Worm (Caenorhabditis elegans) whole organism, L1 larva: ENCODE measurements around the gene rpac-19.

ENCODE experiments used
- C04F5.9 ChIP-seq: sonication (generic microtip); optimal IDR thresholded peaks from 2 replicates; lab custom pipeline; 2016; ENCODE audit warnings: missing genetic modification characterization, missing compliant biosample characterization
- alr-1 ChIP-seq: fragments of 200-800 bp; sonication (Bioruptor generic); optimal IDR thresholded peaks from 2 replicates; lab custom pipeline; 2018; ENCODE audit warnings: borderline replicate concordance, mild to moderate bottlenecking, missing genetic modification characterization, missing compliant biosample characterization
- ceh-88 ChIP-seq: fragments of 200-800 bp; sonication (Bioruptor generic); IDR thresholded peaks from 2 replicates; pipeline ENCODE4 v1.3.6; 2022; ENCODE audit warnings: missing genetic modification characterization, missing compliant biosample characterization
- ceh-90 ChIP-seq: sonication (generic microtip); optimal IDR thresholded peaks from 2 replicates; lab custom pipeline; 2016; ENCODE audit warnings: missing genetic modification characterization, missing compliant biosample characterization
- ces-1 ChIP-seq: fragments of 150-350 bp; optimal IDR thresholded peaks from 2 replicates; lab custom pipeline; 2014; ENCODE audit warnings: missing biosample characterization, missing genetic modification reagents, missing genetic modification characterization
- efl-1 ChIP-seq, 4 experiments: fragments of 150-350 bp; optimal IDR thresholded peaks in 3 of 4; peaks in 1 of 4; 1 replicate in 1 of 4; 2 replicates in 3 of 4; lab custom pipeline; 2014; ENCODE audit warnings: missing biosample characterization in 2 of 4, missing genetic modification characterization in 2 of 4, missing genetic modification reagents in 2 of 4
- efl-3 ChIP-seq: fragments of 200-800 bp; sonication (Bioruptor generic); optimal IDR thresholded peaks from 2 replicates; lab custom pipeline; 2018; ENCODE audit warnings: mild to moderate bottlenecking, missing genetic modification characterization, missing compliant biosample characterization
- egl-27 ChIP-seq, 2 experiments: fragments of 150-350 bp in 1 of 2; sonication (generic microtip); optimal IDR thresholded peaks; 3 replicates each; lab custom pipeline; 2017 to 2018; ENCODE audit warnings: missing biosample characterization in 2 of 2, missing genetic modification characterization in 2 of 2, missing genetic modification reagents in 2 of 2
- elt-3 ChIP-seq, 6 experiments: fragments of 150-350 bp in 1 of 6; sonication (generic microtip); optimal IDR thresholded peaks; 2 replicates each; lab custom pipeline; 2017 to 2018; ENCODE audit warnings: missing biosample characterization in 6 of 6, missing genetic modification characterization in 6 of 6, inconsistent platforms in 1 of 6
- fkh-4 ChIP-seq: sonication (generic microtip); optimal IDR thresholded peaks from 2 replicates; lab custom pipeline; 2016; ENCODE audit warnings: missing compliant biosample characterization, missing genetic modification characterization, borderline replicate concordance
- fkh-8 ChIP-seq: sonication (generic microtip); optimal IDR thresholded peaks from 2 replicates; lab custom pipeline; 2016; ENCODE audit warnings: mild to moderate bottlenecking, missing genetic modification characterization, missing compliant biosample characterization
- fos-1 ChIP-seq: fragments of 150-350 bp; optimal IDR thresholded peaks from 2 replicates; lab custom pipeline; 2014; ENCODE audit warnings: missing biosample characterization, missing genetic modification characterization
- grh-1 ChIP-seq: fragments of 200-800 bp; sonication (Bioruptor generic); IDR thresholded peaks from 2 replicates; pipeline ENCODE4 v1.3.6; 2022; ENCODE audit warnings: missing genetic modification reagents, missing genetic modification characterization, missing compliant biosample characterization
- hlh-17 ChIP-seq: fragments of 200-800 bp; sonication (Bioruptor generic); optimal IDR thresholded peaks from 2 replicates; lab custom pipeline; 2018; ENCODE audit warnings: missing genetic modification characterization, mild to moderate bottlenecking, missing compliant biosample characterization, moderate library complexity, borderline replicate concordance
- hpl-2 ChIP-seq: fragments of 150-350 bp; optimal IDR thresholded peaks from 2 replicates; lab custom pipeline; 2014; ENCODE audit warnings: missing biosample characterization, missing genetic modification reagents, missing genetic modification characterization
- isw-1 ChIP-seq: fragments of 200-800 bp; sonication (Bioruptor generic); IDR thresholded peaks from 2 replicates; pipeline ENCODE4 v1.3.6; 2022; ENCODE audit warnings: missing genetic modification characterization, missing compliant biosample characterization
- lir-3 ChIP-seq: sonication (generic microtip); optimal IDR thresholded peaks from 2 replicates; lab custom pipeline; 2016; ENCODE audit warnings: mild to moderate bottlenecking, missing genetic modification characterization, moderate library complexity, missing compliant biosample characterization; ENCODE audit not compliant: poor library complexity
- mdl-1 ChIP-seq, 2 experiments: fragments of 150-350 bp; optimal IDR thresholded peaks; 2 replicates each; lab custom pipeline; 2014 to 2017; ENCODE audit warnings: missing biosample characterization in 2 of 2, missing genetic modification characterization in 2 of 2, inconsistent platforms in 1 of 2
- mef-2 ChIP-seq: fragments of 150-350 bp; optimal IDR thresholded peaks from 2 replicates; lab custom pipeline; 2014; ENCODE audit warnings: missing biosample characterization, missing genetic modification characterization
- mep-1 ChIP-seq: fragments of 150-350 bp; optimal IDR thresholded peaks from 2 replicates; lab custom pipeline; 2014; ENCODE audit warnings: missing biosample characterization, missing genetic modification characterization
- nhr-20 ChIP-seq: sonication (generic microtip); optimal IDR thresholded peaks from 2 replicates; lab custom pipeline; 2016; ENCODE audit warnings: mild to moderate bottlenecking, missing genetic modification characterization, missing compliant biosample characterization
- nhr-28 ChIP-seq: fragments of 150-350 bp; optimal IDR thresholded peaks from 2 replicates; lab custom pipeline; 2014; ENCODE audit warnings: missing biosample characterization, missing genetic modification characterization
- nhr-76 ChIP-seq: sonication (generic microtip); optimal IDR thresholded peaks from 2 replicates; lab custom pipeline; 2017; ENCODE audit warnings: missing biosample characterization, missing genetic modification characterization
- nhr-77 ChIP-seq: fragments of 150-350 bp; optimal IDR thresholded peaks from 2 replicates; lab custom pipeline; 2014; ENCODE audit warnings: missing biosample characterization, missing genetic modification characterization
- nhr-84 ChIP-seq: sonication (generic microtip); optimal IDR thresholded peaks from 2 replicates; lab custom pipeline; 2017; ENCODE audit warnings: missing biosample characterization, missing genetic modification characterization
- nhr-90 ChIP-seq: sonication (generic microtip); optimal IDR thresholded peaks from 2 replicates; lab custom pipeline; 2016; ENCODE audit warnings: mild to moderate bottlenecking, missing genetic modification characterization, missing compliant biosample characterization; ENCODE audit not compliant: poor library complexity
- pax-3 ChIP-seq: fragments of 200-800 bp; sonication (Bioruptor generic); optimal IDR thresholded peaks from 2 replicates; lab custom pipeline; 2018; ENCODE audit warnings: mild to moderate bottlenecking, missing genetic modification characterization, moderate library complexity, missing compliant biosample characterization
- snpc-4 ChIP-seq: fragments of 150-350 bp; optimal IDR thresholded peaks from 2 replicates; lab custom pipeline; 2014; ENCODE audit warnings: missing biosample characterization, missing genetic modification characterization
- snu-23 ChIP-seq: sonication (generic microtip); optimal IDR thresholded peaks from 2 replicates; lab custom pipeline; 2016; ENCODE audit warnings: missing genetic modification characterization, missing compliant biosample characterization
- swsn-7 ChIP-seq: sonication (generic microtip); optimal IDR thresholded peaks from 2 replicates; lab custom pipeline; 2016; ENCODE audit warnings: missing genetic modification characterization, missing compliant biosample characterization
- vab-15 ChIP-seq: sonication (generic microtip); optimal IDR thresholded peaks from 2 replicates; lab custom pipeline; 2017; ENCODE audit warnings: missing genotype, mild to moderate bottlenecking, missing genetic modification characterization, missing compliant biosample characterization
- zip-4 ChIP-seq: fragments of 200-800 bp; sonication (Bioruptor generic); optimal IDR thresholded peaks from 2 replicates; lab custom pipeline; 2018; ENCODE audit warnings: mild to moderate bottlenecking, missing genetic modification characterization, moderate library complexity, missing compliant biosample characterization

The rpac-19 gene

ce11 chrIII:9614211-9614610, 15.5 kb downstream of the rpac-19 start, which contains the start of the genes pri-1 and F58A4.6 (continued):
- TF ChIP-seq swsn-7: peak; percentile 7
- TF ChIP-seq efl-1 (optimal IDR thresholded peaks at IDR 0.05; lab: Kevin White, UChicago): peak; percentile 88 to 90
- TF ChIP-seq efl-1 (GFP tag; optimal IDR thresholded peaks at IDR 0.05 in 1 of 2; lab: Kevin White, UChicago): peak; percentile 90 to 99
- TF ChIP-seq snpc-4 (tag; lab: Kevin White, UChicago): no peak
- TF ChIP-seq zip-4 (GFP tag; lab: Kevin White, UChicago): no peak
- TF ChIP-seq nhr-20 (tag; lab: Kevin White, UChicago): peak; percentile 31
- TF ChIP-seq nhr-90 (tag; lab: Kevin White, UChicago): peak; percentile 28
- peak; percentile 55 for TF ChIP-seq grh-1
- TF ChIP-seq mep-1 (tag; lab: Kevin White, UChicago): peak; percentile 30
- TF ChIP-seq efl-3 (GFP tag; lab: Kevin White, UChicago): no peak

ce11 chrIII:9612097-9612496, 17.6 kb downstream of the rpac-19 start, which contains the start of gene bbs-4:
TSS of gene bbs-4 (minus strand) at chrIII:9612197.
- TF ChIP-seq fkh-8 (tag; lab: Kevin White, UChicago) (peak; percentile 54), mef-2 (tag; lab: Kevin White, UChicago) (no peak), hlh-17 (GFP tag; lab: Kevin White, UChicago) (no peak), fos-1 (tag; lab: Kevin White, UChicago) (no peak), ces-1 (GFP tag; lab: Kevin White, UChicago) (no peak)

ce11 chrIII:9608650-9609049, 21.0 kb downstream of the rpac-19 start, which contains the start of gene clec-161:
TSS of gene clec-161 (minus strand) at chrIII:9608750.
- TF ChIP-seq nhr-20 (tag; lab: Kevin White, UChicago) (no peak), mdl-1 (tag; optimal IDR thresholded peaks at IDR 0.05; lab: Kevin White, UChicago) (no peak), egl-27 (tag; optimal IDR thresholded peaks at IDR 0.05; lab: Kevin White, UChicago) (no peak), fkh-4 (tag; lab: Kevin White, UChicago) (no peak), pax-3 (tag; lab: Kevin White, UChicago) (no peak), alr-1 (no peak), nhr-77 (no peak), C04F5.9 (tag; lab: Kevin White, UChicago) (no peak), ces-1 (GFP tag; lab: Kevin White, UChicago) (no peak), hlh-17 (GFP tag; lab: Kevin White, UChicago) (no peak), lir-3 (tag; lab: Kevin White, UChicago) (no peak), nhr-28 (no peak), mep-1 (tag; lab: Kevin White, UChicago) (no peak)

- TF ChIP-seq elt-3 (tag; optimal IDR thresholded peaks at IDR 0.05; lab: Kevin White, UChicago): no peak
- peak in 1 of 2 experiments; percentile 79 for TF ChIP-seq efl-1 (optimal IDR thresholded peaks at IDR 0.05; lab: Kevin White, UChicago)
- TF ChIP-seq efl-1 (GFP tag; optimal IDR thresholded peaks at IDR 0.05 in 1 of 2; lab: Kevin White, UChicago): peak in 1 of 2 experiments; percentile 19
Measured at ce11 chrIII:9600645-9601044, 29.0 kb downstream of the rpac-19 start, which contains the start of gene F58A4.2. TSS of gene F58A4.2 (minus strand) at chrIII:9600745.

- TF ChIP-seq efl-3 (GFP tag; lab: Kevin White, UChicago) (no peak), vab-15 (tag; lab: Kevin White, UChicago) (no peak), isw-1 (no peak), nhr-90 (tag; lab: Kevin White, UChicago) (no peak), ceh-90 (tag; lab: Kevin White, UChicago) (no peak), grh-1 (no peak), lir-3 (tag; lab: Kevin White, UChicago) (no peak), snu-23 (GFP tag; lab: Kevin White, UChicago) (no peak), C04F5.9 (tag; lab: Kevin White, UChicago) (no peak), alr-1 (no peak), nhr-84 (tag; lab: Kevin White, UChicago) (no peak), egl-27 (tag; optimal IDR thresholded peaks at IDR 0.05; lab: Kevin White, UChicago) (no peak), nhr-76 (tag; lab: Kevin White, UChicago) (no peak), mef-2 (tag; lab: Kevin White, UChicago) (no peak), ceh-88 (GFP tag; lab: Robert Waterston, UW) (no peak), hpl-2 (no peak)
Measured at ce11 chrIII:9598168-9598567, 31.5 kb downstream of the rpac-19 start, which contains the start of gene F58A4.1. TSS of gene F58A4.1 (plus strand) at chrIII:9598468.
